Worm (Caenorhabditis elegans) whole organism, L1 larva: Measurements from ENCODE around the gene C44B7.7.

Experiments
- C04F5.9 ChIP-seq: sonication (generic microtip); optimal IDR thresholded peaks from 2 replicates; lab custom pipeline; 2016; ENCODE audit warnings: missing genetic modification characterization, missing compliant biosample characterization
- C34B4.2 ChIP-seq: sonication (generic microtip); optimal IDR thresholded peaks from 2 replicates; lab custom pipeline; 2017; ENCODE audit warnings: mild to moderate bottlenecking, missing genetic modification characterization, missing compliant biosample characterization
- aly-2 ChIP-seq: fragments of 150-350 bp; optimal IDR thresholded peaks from 2 replicates; lab custom pipeline; 2014; ENCODE audit warnings: missing biosample characterization, missing genetic modification characterization
- ama-1 ChIP-seq: fragments of 150-350 bp; optimal IDR thresholded peaks from 2 replicates; lab custom pipeline; 2014
- blmp-1 ChIP-seq: fragments of 150-350 bp; optimal IDR thresholded peaks from 2 replicates; lab custom pipeline; 2014; ENCODE audit warnings: missing biosample characterization, missing genetic modification characterization
- ceh-8 ChIP-seq: fragments of 200-800 bp; sonication (Bioruptor generic); optimal IDR thresholded peaks from 2 replicates; lab custom pipeline; 2018; ENCODE audit warnings: mild to moderate bottlenecking, missing genetic modification characterization, moderate library complexity, missing compliant biosample characterization
- ceh-82 ChIP-seq, 3 experiments: fragments of 150-350 bp in 1 of 3; sonication (generic microtip) in 2 of 3; optimal IDR thresholded peaks; 2 replicates each; lab custom pipeline; 2014 to 2017; ENCODE audit warnings: missing biosample characterization in 3 of 3, missing genetic modification characterization in 3 of 3
- ceh-88 ChIP-seq: fragments of 200-800 bp; sonication (Bioruptor generic); IDR thresholded peaks from 2 replicates; pipeline ENCODE4 v1.3.6; 2022; ENCODE audit warnings: missing genetic modification characterization, missing compliant biosample characterization
- ces-1 ChIP-seq: fragments of 150-350 bp; optimal IDR thresholded peaks from 2 replicates; lab custom pipeline; 2014; ENCODE audit warnings: missing biosample characterization, missing genetic modification reagents, missing genetic modification characterization
- dpl-1 ChIP-seq, 3 experiments: fragments of 150-350 bp in 2 of 3; sonication (generic microtip) in 1 of 3; optimal IDR thresholded peaks; 2 replicates each; lab custom pipeline; 2014 to 2017; ENCODE audit warnings: missing biosample characterization in 3 of 3, missing genetic modification characterization in 3 of 3, missing genetic modification reagents in 3 of 3
- dsc-1 ChIP-seq: sonication (generic microtip); optimal IDR thresholded peaks from 2 replicates; lab custom pipeline; 2016; ENCODE audit warnings: mild to moderate bottlenecking, missing genetic modification characterization, missing compliant biosample characterization
- efl-1 ChIP-seq, 4 experiments: fragments of 150-350 bp; optimal IDR thresholded peaks in 3 of 4; peaks in 1 of 4; 1 replicate in 1 of 4; 2 replicates in 3 of 4; lab custom pipeline; 2014; ENCODE audit warnings: missing biosample characterization in 2 of 4, missing genetic modification characterization in 2 of 4, missing genetic modification reagents in 2 of 4
- egl-13 ChIP-seq: sonication (generic microtip); optimal IDR thresholded peaks from 2 replicates; lab custom pipeline; 2016; ENCODE audit warnings: missing genotype, missing genetic modification reagents, missing genetic modification characterization, missing compliant biosample characterization
- elt-2 ChIP-seq: sonication (generic microtip); optimal IDR thresholded peaks from 2 replicates; lab custom pipeline; 2016; ENCODE audit warnings: missing genetic modification characterization, mild to moderate bottlenecking, inconsistent platforms, missing compliant biosample characterization, missing genetic modification reagents
- fkh-10 ChIP-seq: sonication (generic microtip); optimal IDR thresholded peaks from 2 replicates; lab custom pipeline; 2017; ENCODE audit warnings: missing biosample characterization, missing genetic modification reagents, missing genetic modification characterization
- fkh-8 ChIP-seq: sonication (generic microtip); optimal IDR thresholded peaks from 2 replicates; lab custom pipeline; 2016; ENCODE audit warnings: mild to moderate bottlenecking, missing genetic modification characterization, missing compliant biosample characterization
- grh-1 ChIP-seq: fragments of 200-800 bp; sonication (Bioruptor generic); IDR thresholded peaks from 2 replicates; pipeline ENCODE4 v1.3.6; 2022; ENCODE audit warnings: missing genetic modification reagents, missing genetic modification characterization, missing compliant biosample characterization
- hlh-17 ChIP-seq: fragments of 200-800 bp; sonication (Bioruptor generic); optimal IDR thresholded peaks from 2 replicates; lab custom pipeline; 2018; ENCODE audit warnings: missing genetic modification characterization, mild to moderate bottlenecking, missing compliant biosample characterization, moderate library complexity, borderline replicate concordance
- hpl-2 ChIP-seq: fragments of 150-350 bp; optimal IDR thresholded peaks from 2 replicates; lab custom pipeline; 2014; ENCODE audit warnings: missing biosample characterization, missing genetic modification reagents, missing genetic modification characterization
- isw-1 ChIP-seq: fragments of 200-800 bp; sonication (Bioruptor generic); IDR thresholded peaks from 2 replicates; pipeline ENCODE4 v1.3.6; 2022; ENCODE audit warnings: missing genetic modification characterization, missing compliant biosample characterization
- lin-13 ChIP-seq: fragments of 150-350 bp; optimal IDR thresholded peaks from 2 replicates; lab custom pipeline; 2014; ENCODE audit warnings: missing biosample characterization, missing genetic modification reagents, missing genetic modification characterization
- lin-14 ChIP-seq: fragments of 200-800 bp; sonication (Bioruptor generic); optimal IDR thresholded peaks from 2 replicates; lab custom pipeline; 2018; ENCODE audit warnings: mild to moderate bottlenecking, missing genetic modification characterization, moderate library complexity, missing compliant biosample characterization
- lin-35 ChIP-seq, 2 experiments: fragments of 150-350 bp; optimal IDR thresholded peaks; 2 replicates each; lab custom pipeline; 2014; ENCODE audit warnings: missing biosample characterization in 2 of 2, missing genetic modification characterization in 2 of 2, missing genetic modification reagents in 2 of 2
- lir-3 ChIP-seq: sonication (generic microtip); optimal IDR thresholded peaks from 2 replicates; lab custom pipeline; 2016; ENCODE audit warnings: mild to moderate bottlenecking, missing genetic modification characterization, moderate library complexity, missing compliant biosample characterization; ENCODE audit not compliant: poor library complexity
- lsy-2 ChIP-seq, 2 experiments: fragments of 150-350 bp; optimal IDR thresholded peaks; 2 replicates each; lab custom pipeline; 2014; ENCODE audit warnings: missing biosample characterization in 2 of 2, missing genetic modification characterization in 2 of 2
- mab-9 ChIP-seq: fragments of 200-800 bp; sonication (Bioruptor generic); IDR thresholded peaks from 2 replicates; pipeline ENCODE4 v1.3.6; 2022; ENCODE audit warnings: missing genetic modification reagents, missing genetic modification characterization, missing compliant biosample characterization
- mef-2 ChIP-seq: fragments of 150-350 bp; optimal IDR thresholded peaks from 2 replicates; lab custom pipeline; 2014; ENCODE audit warnings: missing biosample characterization, missing genetic modification characterization
- nhr-11 ChIP-seq: fragments of 150-350 bp; optimal IDR thresholded peaks from 2 replicates; lab custom pipeline; 2014; ENCODE audit warnings: missing biosample characterization, missing genetic modification characterization
- nhr-19 ChIP-seq: fragments of 200-800 bp; sonication (Bioruptor generic); conservative IDR thresholded peaks from 2 replicates; pipeline ENCODE4 v1.3.6; 2022; ENCODE audit warnings: missing genetic modification characterization, missing compliant biosample characterization
- nhr-237 ChIP-seq: fragments of 150-350 bp; optimal IDR thresholded peaks from 2 replicates; lab custom pipeline; 2014; ENCODE audit warnings: missing biosample characterization, missing genetic modification characterization
- nhr-76 ChIP-seq: sonication (generic microtip); optimal IDR thresholded peaks from 2 replicates; lab custom pipeline; 2017; ENCODE audit warnings: missing biosample characterization, missing genetic modification characterization
- nhr-77 ChIP-seq: fragments of 150-350 bp; optimal IDR thresholded peaks from 2 replicates; lab custom pipeline; 2014; ENCODE audit warnings: missing biosample characterization, missing genetic modification characterization
- pag-3 ChIP-seq: sonication (generic microtip); optimal IDR thresholded peaks from 2 replicates; lab custom pipeline; 2017; ENCODE audit warnings: missing genetic modification characterization, mild to moderate bottlenecking, missing compliant biosample characterization, antibody characterized with exemption, borderline replicate concordance; ENCODE audit not compliant: insufficient read depth
- pqm-1 ChIP-seq: sonication (generic microtip); optimal IDR thresholded peaks from 3 replicates; lab custom pipeline; 2017; ENCODE audit warnings: missing biosample characterization, missing genetic modification characterization
- rnt-1 ChIP-seq: sonication (generic microtip); optimal IDR thresholded peaks from 2 replicates; lab custom pipeline; 2016; ENCODE audit warnings: mild to moderate bottlenecking, missing genetic modification characterization, moderate library complexity, missing compliant biosample characterization
- snpc-4 ChIP-seq: fragments of 150-350 bp; optimal IDR thresholded peaks from 2 replicates; lab custom pipeline; 2014; ENCODE audit warnings: missing biosample characterization, missing genetic modification characterization
- snu-23 ChIP-seq: sonication (generic microtip); optimal IDR thresholded peaks from 2 replicates; lab custom pipeline; 2016; ENCODE audit warnings: missing genetic modification characterization, missing compliant biosample characterization
- sox-4 ChIP-seq: sonication (generic microtip); optimal IDR thresholded peaks from 2 replicates; lab custom pipeline; 2016; ENCODE audit warnings: missing genetic modification characterization, missing compliant biosample characterization
- swsn-7 ChIP-seq: sonication (generic microtip); optimal IDR thresholded peaks from 2 replicates; lab custom pipeline; 2016; ENCODE audit warnings: missing genetic modification characterization, missing compliant biosample characterization
- tbx-2 ChIP-seq: sonication (generic microtip); optimal IDR thresholded peaks from 2 replicates; lab custom pipeline; 2016; ENCODE audit warnings: missing genetic modification characterization, missing compliant biosample characterization
- unc-62 ChIP-seq: fragments of 150-350 bp; optimal IDR thresholded peaks from 2 replicates; lab custom pipeline; 2014; ENCODE audit warnings: missing biosample characterization, missing genetic modification reagents, missing genetic modification characterization
- xbp-1 ChIP-seq: sonication (generic microtip); optimal IDR thresholded peaks from 2 replicates; lab custom pipeline; 2016; ENCODE audit warnings: missing genetic modification characterization, missing compliant biosample characterization

The C44B7.7 gene

ce11 chrII:6832695-6833389, 47.1 kb downstream of the C44B7.7 start (continued):
- TF ChIP-seq C34B4.2 (tag; lab: Kevin White, UChicago) (no peak), isw-1 (no peak), lin-13 (GFP tag; lab: Kevin White, UChicago) (no peak), xbp-1 (tag; lab: Kevin White, UChicago) (no peak), snpc-4 (tag; lab: Kevin White, UChicago) (no peak), mef-2 (tag; lab: Kevin White, UChicago) (no peak), lsy-2 (tag; optimal IDR thresholded peaks at IDR 0.05; lab: Kevin White, UChicago) (no peak), tbx-2 (tag; lab: Kevin White, UChicago) (no peak), sox-4 (tag; lab: Kevin White, UChicago) (no peak), C04F5.9 (tag; lab: Kevin White, UChicago) (no peak), nhr-76 (tag; lab: Kevin White, UChicago) (no peak), nhr-237 (tag; lab: Kevin White, UChicago) (no peak), ceh-8 (no peak), dpl-1 (GFP tag; optimal IDR thresholded peaks at IDR 0.05; lab: Kevin White, UChicago) (no peak), grh-1 (GFP tag; lab: Robert Waterston, UW) (no peak), rnt-1 (peak; percentile 14), nhr-77 (tag; lab: Kevin White, UChicago) (no peak), ama-1 (lab: Kevin White, UChicago) (no peak), unc-62 (GFP tag; lab: Kevin White, UChicago) (no peak), pqm-1 (no peak), ceh-88 (GFP tag; lab: Robert Waterston, UW) (no peak), fkh-8 (tag; lab: Kevin White, UChicago) (no peak), swsn-7 (tag; lab: Kevin White, UChicago) (no peak), snu-23 (GFP tag; lab: Kevin White, UChicago) (no peak), elt-2 (tag; lab: Kevin White, UChicago) (no peak), hpl-2 (GFP tag; lab: Kevin White, UChicago) (no peak), lir-3 (tag; lab: Kevin White, UChicago) (no peak), nhr-11 (no peak), blmp-1 (tag; lab: Kevin White, UChicago) (peak; percentile 46), hlh-17 (GFP tag; lab: Kevin White, UChicago) (no peak), lin-35 (GFP tag; optimal IDR thresholded peaks at IDR 0.05; lab: Kevin White, UChicago) (no peak)

ce11 chrII:6832207-6832606, 47.8 kb downstream of the C44B7.7 start:
- TF ChIP-seq tbx-2 (tag; lab: Kevin White, UChicago) = no peak
- peak; percentile 52 for TF ChIP-seq fkh-10 (GFP tag; lab: Kevin White, UChicago)
- TF ChIP-seq mab-9 = no peak
- TF ChIP-seq efl-1 (optimal IDR thresholded peaks at IDR 0.05; lab: Kevin White, UChicago) = no peak
- TF ChIP-seq efl-1 (GFP tag; optimal IDR thresholded peaks at IDR 0.05 in 1 of 2; lab: Kevin White, UChicago) = peak in 1 of 2 experiments; percentile 70
- no peak for TF ChIP-seq nhr-19
- no peak for TF ChIP-seq grh-1 (GFP tag; lab: Robert Waterston, UW)

DNA sequence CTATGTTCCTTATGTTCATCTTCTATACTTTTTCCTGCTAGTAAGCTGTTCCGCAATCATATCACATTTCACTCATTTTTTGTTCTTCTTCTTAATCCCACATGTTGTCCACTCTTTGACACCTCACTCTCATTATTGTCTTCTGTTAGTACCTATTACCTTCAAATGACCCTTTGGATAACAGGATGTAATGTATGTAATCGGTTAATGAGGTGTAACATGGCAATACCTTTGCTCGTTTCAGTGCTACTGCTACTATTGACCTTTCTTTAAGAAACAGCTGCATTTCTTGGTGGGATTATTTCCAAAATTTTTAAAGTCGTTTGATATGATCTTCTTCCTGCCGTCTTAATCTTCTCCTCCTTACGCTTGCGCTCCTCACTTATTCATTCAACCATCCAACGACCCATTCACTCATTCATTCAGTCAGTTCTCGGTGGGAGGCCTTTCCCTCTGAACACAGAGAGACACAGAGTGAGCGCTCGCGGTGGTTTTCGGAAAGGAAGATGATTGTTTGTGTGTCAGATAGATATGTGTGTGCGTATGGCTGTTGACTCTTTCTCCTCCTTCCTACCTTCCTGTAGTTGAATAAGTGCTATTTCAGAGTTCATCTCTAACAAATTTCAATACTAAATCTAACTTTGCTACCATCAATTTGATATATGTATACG, 48.3 kb downstream of the C44B7.7 start:
- TF ChIP-seq egl-13 (tag; lab: Kevin White, UChicago) (no peak), lin-14 (GFP tag; lab: Kevin White, UChicago) (peak; percentile 61), dsc-1 (tag; lab: Kevin White, UChicago) (peak; percentile 21), pag-3 (tag; lab: Kevin White, UChicago) (no peak), ces-1 (GFP tag; lab: Kevin White, UChicago) (no peak), efl-1 (optimal IDR thresholded peaks at IDR 0.05; lab: Kevin White, UChicago) (no peak), efl-1 (GFP tag; optimal IDR thresholded peaks at IDR 0.05 in 1 of 2; lab: Kevin White, UChicago) (peak in 1 of 2 experiments; percentile 66), ceh-82 (tag; optimal IDR thresholded peaks at IDR 0.05; lab: Kevin White, UChicago) (peak in 1 of 3 experiments; percentile 6), pqm-1 (no peak), aly-2 (no peak), rnt-1 (peak; percentile 6), blmp-1 (tag; lab: Kevin White, UChicago) (peak; percentile 32)
